Worm (Caenorhabditis elegans): ENCODE data around the gene cdh-8.

DNA sequence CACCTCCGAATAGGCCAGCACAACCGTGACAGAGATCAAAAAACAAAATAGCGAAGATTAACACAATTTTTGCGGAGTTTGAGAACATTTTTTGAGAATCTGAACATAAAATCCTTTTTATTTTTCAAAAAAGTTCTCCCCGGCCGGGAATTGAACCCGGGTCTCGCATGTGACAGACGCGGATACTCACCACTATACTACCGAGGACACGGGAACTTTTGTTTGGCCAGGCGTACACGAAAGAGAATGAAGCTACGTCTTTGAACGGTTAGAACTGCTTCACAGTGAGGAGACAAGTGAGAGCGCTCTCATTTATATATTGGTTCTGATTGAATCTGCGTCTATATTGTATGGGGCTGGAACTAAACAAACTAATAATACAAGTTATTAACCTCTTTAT is 17.1 kb upstream of the cdh-8 start, which contains the start of gene grl-26:
- no peak for TF ChIP-seq tra-4 (tag; optimal IDR thresholded peaks at IDR 0.05)
- TF ChIP-seq F13C5.2 (tag; optimal IDR thresholded peaks at IDR 0.05), result peak; percentile 50
- peak; percentile 47 for TF ChIP-seq flt-1 (GFP tag; IDR thresholded peaks at IDR 0.05)
